Worm (Caenorhabditis elegans): Measurements from ENCODE around the gene hpa-1.

- TF ChIP-seq ceh-45 (GFP tag; IDR thresholded peaks at IDR 0.05) = no peak
- TF ChIP-seq che-1 (tag; optimal IDR thresholded peaks at IDR 0.05) = no peak
- no peak for TF ChIP-seq T23F11.4 (GFP tag; optimal IDR thresholded peaks at IDR 0.05)
- TF ChIP-seq ttx-3 (tag; optimal IDR thresholded peaks at IDR 0.05) = no peak
- TF ChIP-seq fkh-6 (tag; optimal IDR thresholded peaks at IDR 0.05) = no peak
These were observed 40.2 kb downstream of the hpa-1 start for ce11 chrIV:16192754-16193153.

Data from whole organism, late embryonic.